Worm (Caenorhabditis elegans) whole organism, L4 larva: Measurements from ENCODE around the gene Y17D7C.2.

ENCODE experiments used
- R02D3.7 ChIP-seq: fragments of 150-350 bp; sonication (generic microtip); optimal IDR thresholded peaks from 3 replicates; lab custom pipeline; 2014; ENCODE audit warnings: missing biosample characterization, missing genetic modification characterization
- Y48G9A.11 ChIP-seq: fragments of 200-800 bp; sonication (Bioruptor generic); IDR thresholded peaks from 2 replicates; pipeline ENCODE4 v1.3.6; 2022; ENCODE audit warnings: missing genetic modification reagents, missing genetic modification characterization, missing compliant biosample characterization
- ZK337.2 ChIP-seq: fragments of 200-800 bp; sonication (Bioruptor generic); IDR thresholded peaks from 2 replicates; pipeline ENCODE4 v1.3.6; 2022; ENCODE audit warnings: missing genetic modification reagents, missing genetic modification characterization, missing compliant biosample characterization
- ZK546.5 ChIP-seq, 2 experiments: sonication (generic microtip); optimal IDR thresholded peaks; 2 replicates each; lab custom pipeline; 2017; ENCODE audit warnings: missing biosample characterization in 2 of 2, missing genetic modification characterization in 2 of 2
- aha-1 ChIP-seq: fragments of 150-350 bp; peaks from one replicate; lab custom pipeline; 2014; ENCODE audit warnings: missing biosample characterization, missing genetic modification characterization
- ceh-32 ChIP-seq: sonication (generic microtip); optimal IDR thresholded peaks from 2 replicates; lab custom pipeline; 2016; ENCODE audit warnings: mild to moderate bottlenecking, missing genetic modification characterization, missing compliant biosample characterization; ENCODE audit not compliant: poor library complexity
- ceh-62 ChIP-seq: sonication (generic microtip); optimal IDR thresholded peaks from 2 replicates; lab custom pipeline; 2017; ENCODE audit warnings: missing biosample characterization, missing genetic modification characterization
- daf-12 ChIP-seq: fragments of 150-350 bp; optimal IDR thresholded peaks from 2 replicates; lab custom pipeline; 2014; ENCODE audit warnings: missing biosample characterization, missing genetic modification reagents, missing genetic modification characterization
- daf-19 ChIP-seq: fragments of 200-800 bp; sonication (Bioruptor generic); conservative IDR thresholded peaks from 2 replicates; pipeline ENCODE4 v1.3.6; 2022; ENCODE audit warnings: missing genetic modification characterization, missing compliant biosample characterization
- dmd-6 ChIP-seq: fragments of 200-800 bp; sonication (Bioruptor generic); IDR thresholded peaks from 2 replicates; pipeline ENCODE4 v1.3.6; 2022; ENCODE audit warnings: missing genetic modification reagents, missing genetic modification characterization, missing compliant biosample characterization
- dmd-9 ChIP-seq: fragments of 200-800 bp; sonication (Bioruptor generic); IDR thresholded peaks from 2 replicates; pipeline ENCODE4 v1.3.6; 2022; ENCODE audit warnings: missing genetic modification reagents, missing genetic modification characterization, missing compliant biosample characterization
- dpl-1 ChIP-seq: fragments of 150-350 bp; optimal IDR thresholded peaks from 2 replicates; lab custom pipeline; 2014; ENCODE audit warnings: missing biosample characterization, missing genetic modification reagents, missing genetic modification characterization
- dve-1 ChIP-seq: sonication (generic microtip); optimal IDR thresholded peaks from 2 replicates; lab custom pipeline; 2017; ENCODE audit warnings: antibody characterized with exemption, mild to moderate bottlenecking, missing genetic modification characterization, missing compliant biosample characterization; ENCODE audit not compliant: insufficient read depth
- egl-43 ChIP-seq: fragments of 200-800 bp; sonication (Bioruptor generic); IDR thresholded peaks from 2 replicates; pipeline ENCODE4 v1.3.6; 2022; ENCODE audit warnings: missing genetic modification reagents, missing genetic modification characterization, missing compliant biosample characterization
- jun-1 ChIP-seq: fragments of 150-350 bp; optimal IDR thresholded peaks from 2 replicates; lab custom pipeline; 2014; ENCODE audit warnings: missing biosample characterization, missing genetic modification reagents, missing genetic modification characterization
- lim-7 ChIP-seq: fragments of 200-800 bp; sonication (Bioruptor generic); IDR thresholded peaks from 2 replicates; pipeline ENCODE4 v1.3.6; 2022; ENCODE audit warnings: missing genetic modification characterization, missing compliant biosample characterization
- lin-38 ChIP-seq: fragments of 200-800 bp; sonication (Bioruptor generic); IDR thresholded peaks from 2 replicates; pipeline ENCODE4 v1.3.6; 2022; ENCODE audit warnings: missing genetic modification reagents, missing genetic modification characterization, missing compliant biosample characterization
- lsy-2 ChIP-seq, 2 experiments: fragments of 150-350 bp in 1 of 2; sonication (generic microtip) in 1 of 2; optimal IDR thresholded peaks; 2 replicates each; lab custom pipeline; 2014 to 2017; ENCODE audit warnings: missing biosample characterization in 2 of 2, missing genetic modification characterization in 2 of 2
- mep-1 ChIP-seq: fragments of 150-350 bp; sonication (generic microtip); optimal IDR thresholded peaks from 3 replicates; lab custom pipeline; 2014; ENCODE audit warnings: missing biosample characterization, missing genetic modification characterization
- mes-2 ChIP-seq: sonication (generic microtip); optimal IDR thresholded peaks from 2 replicates; lab custom pipeline; 2016; ENCODE audit warnings: missing genotype, mild to moderate bottlenecking, missing genetic modification characterization, missing compliant biosample characterization; ENCODE audit not compliant: poor library complexity, severe bottlenecking
- mxl-2 ChIP-seq: fragments of 200-800 bp; sonication (Bioruptor generic); conservative IDR thresholded peaks from 2 replicates; pipeline ENCODE4 v1.3.6; 2022; ENCODE audit warnings: missing genetic modification reagents, missing genetic modification characterization, missing compliant biosample characterization
- nhr-111 ChIP-seq: fragments of 200-800 bp; sonication (Bioruptor generic); optimal IDR thresholded peaks from 2 replicates; lab custom pipeline; 2018; ENCODE audit warnings: mild to moderate bottlenecking, missing genetic modification characterization, missing compliant biosample characterization
- nhr-76 ChIP-seq: fragments of 150-350 bp; optimal IDR thresholded peaks from 2 replicates; lab custom pipeline; 2014; ENCODE audit warnings: missing biosample characterization, missing genetic modification characterization
- nhr-77 ChIP-seq: fragments of 150-350 bp; optimal IDR thresholded peaks from 2 replicates; lab custom pipeline; 2014; ENCODE audit warnings: missing biosample characterization, missing genetic modification characterization
- pha-4 ChIP-seq, 2 experiments: fragments of 150-350 bp in 1 of 2; fragments of 200-800 bp in 1 of 2; sonication (Bioruptor generic) in 1 of 2; IDR thresholded peaks in 1 of 2; optimal IDR thresholded peaks in 1 of 2; 2 replicates each; pipeline versions ENCODE4 v1.3.6 to Lab custom; 2014 to 2022; ENCODE audit warnings: missing genetic modification characterization in 2 of 2, missing genetic modification reagents in 2 of 2, missing biosample characterization in 1 of 2, missing compliant biosample characterization in 1 of 2
- php-3 ChIP-seq: fragments of 200-800 bp; sonication (Bioruptor generic); IDR thresholded peaks from 2 replicates; pipeline ENCODE4 v1.3.6; 2022; ENCODE audit warnings: missing genetic modification reagents, missing genetic modification characterization, missing compliant biosample characterization
- pqm-1 ChIP-seq: sonication (generic microtip); optimal IDR thresholded peaks from 2 replicates; lab custom pipeline; 2017; ENCODE audit warnings: missing biosample characterization, missing genetic modification characterization
- rbr-2 ChIP-seq: sonication (generic microtip); optimal IDR thresholded peaks from 2 replicates; lab custom pipeline; 2016; ENCODE audit warnings: missing genotype, missing genetic modification characterization, missing compliant biosample characterization
- set-16 ChIP-seq: fragments of 200-800 bp; sonication (Bioruptor generic); IDR thresholded peaks from 2 replicates; pipeline ENCODE4 v1.3.6; 2022; ENCODE audit warnings: missing genetic modification reagents, missing genetic modification characterization, missing compliant biosample characterization
- skn-1 ChIP-seq: fragments of 150-350 bp; optimal IDR thresholded peaks from 2 replicates; lab custom pipeline; 2014; ENCODE audit warnings: missing biosample characterization, missing genetic modification characterization
- unc-62 ChIP-seq, 3 experiments: fragments of 150-350 bp in 1 of 3; sonication (generic microtip); optimal IDR thresholded peaks in 2 of 3; peaks in 1 of 3; 1 replicate in 1 of 3; 2 replicates in 2 of 3; lab custom pipeline; 2014 to 2017; ENCODE audit warnings: missing biosample characterization in 3 of 3, missing genetic modification characterization in 3 of 3, missing genetic modification reagents in 3 of 3, missing genotype in 1 of 3
- zip-2 ChIP-seq: fragments of 150-350 bp; optimal IDR thresholded peaks from 2 replicates; lab custom pipeline; 2014; ENCODE audit warnings: missing biosample characterization, missing genetic modification characterization
- ztf-11 ChIP-seq: fragments of 150-350 bp; optimal IDR thresholded peaks from 2 replicates; lab custom pipeline; 2014; ENCODE audit warnings: missing biosample characterization, missing genetic modification characterization

The Y17D7C.2 gene

ce11 chrV:18699326-18699725 lies 20.5 kb downstream of the Y17D7C.2 start, which contains the start of gene nhr-241:
Gene nhr-241 (plus strand): TSS chrV:18699451.
- TF ChIP-seq egl-43 (0 out of 2 replicates have a peak, but pooled peaks have one; percentile 46), set-16 (peak; percentile 84), aha-1 (tag; lab: Kevin White, UChicago) (peak; percentile 51), php-3 (GFP tag; lab: Robert Waterston, UW) (no peak)

- TF ChIP-seq Y48G9A.11 (GFP tag; lab: Robert Waterston, UW) (no peak), zip-2 (tag; lab: Kevin White, UChicago) (no peak), dmd-6 (GFP tag; lab: Robert Waterston, UW) (no peak), egl-43 (0 out of 2 replicates have a peak, but pooled peaks have one; percentile 3), set-16 (peak; percentile 56; the same call in 1 of the 2 replicates), nhr-77 (no peak), ZK337.2 (GFP tag; lab: Robert Waterston, UW) (no peak)
Observed at ce11 chrV:18695469-18695868, 24.3 kb downstream of the Y17D7C.2 start.

ce11 chrV:18689681-18690080 lies 30.1 kb downstream of the Y17D7C.2 start, which contains the start of the genes ubc-19 and Y69H2.7:
Gene ubc-19 (minus strand): TSS chrV:18689762.
Gene Y69H2.7 (plus strand): TSS chrV:18689989.
- TF ChIP-seq lin-38 (GFP tag; lab: Robert Waterston, UW) (peak; percentile 33; the same call in 1 of the 2 replicates), skn-1 (no peak), lsy-2 (tag; optimal IDR thresholded peaks at IDR 0.05; lab: Kevin White, UChicago) (peak in 1 of 2 experiments; percentile 55), jun-1 (tag; lab: Kevin White, UChicago) (no peak), dpl-1 (GFP tag; lab: Kevin White, UChicago) (peak; percentile 59), ceh-62 (tag; lab: Kevin White, UChicago) (no peak), nhr-76 (no peak), rbr-2 (tag; lab: Kevin White, UChicago) (peak; percentile 17), unc-62 (GFP tag; optimal IDR thresholded peaks at IDR 0.05 in 1 of 2; lab: Kevin White, UChicago) (peak in 1 of 2 experiments; percentile 88), unc-62 (tag; optimal IDR thresholded peaks at IDR 0.05; lab: Kevin White, UChicago) (no peak), dve-1 (peak; percentile 31), mep-1 (peak; percentile 26)

DNA sequence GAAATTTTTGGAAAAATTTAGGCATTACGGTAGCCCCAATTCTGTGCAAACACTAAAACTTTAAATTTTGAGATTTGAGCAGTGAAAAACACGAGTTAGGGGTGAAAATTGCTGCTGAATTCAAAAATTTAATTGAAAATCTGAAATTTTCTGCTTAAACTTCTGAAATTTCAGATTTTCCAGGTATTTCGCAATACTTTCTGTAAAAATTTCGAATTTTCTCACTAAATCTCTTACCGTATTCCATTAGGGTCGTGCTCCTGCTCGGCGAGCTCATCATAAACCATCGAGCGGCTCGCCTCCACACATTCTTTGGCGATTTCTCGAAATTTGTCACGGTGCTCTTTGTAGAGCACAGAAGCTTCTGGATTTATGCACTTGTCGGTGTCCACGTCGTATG lies 32.4 kb downstream of the Y17D7C.2 start:
- TF ChIP-seq zip-2 (tag; lab: Kevin White, UChicago) (no peak), mes-2 (tag; lab: Kevin White, UChicago) (no peak), pqm-1 (no peak), ztf-11 (tag; lab: Kevin White, UChicago) (no peak), ceh-32 (tag; lab: Kevin White, UChicago) (no peak), jun-1 (tag; lab: Kevin White, UChicago) (no peak), lim-7 (GFP tag; lab: Robert Waterston, UW) (no peak), pha-4 (GFP tag; IDR thresholded peaks at IDR 0.05; lab: Robert Waterston, UW) (no peak), pha-4 (tag; optimal IDR thresholded peaks at IDR 0.05; lab: Kevin White, UChicago) (no peak), dmd-9 (GFP tag; lab: Robert Waterston, UW) (no peak), mxl-2 (GFP tag; lab: Robert Waterston, UW) (no peak), php-3 (GFP tag; lab: Robert Waterston, UW) (no peak), ZK546.5 (tag; optimal IDR thresholded peaks at IDR 0.05; lab: Kevin White, UChicago) (no peak), daf-19 (GFP tag; lab: Robert Waterston, UW) (no peak), daf-12 (no peak), R02D3.7 (tag; lab: Kevin White, UChicago) (no peak), nhr-111 (GFP tag; lab: Kevin White, UChicago) (no peak)
